Fruit fly (Drosophila melanogaster) whole organism, embryonic: ENCODE data around the gene Edg91.

Source experiments
- CG10366 ChIP-seq: fragments of 200-800 bp; sonication (Bioruptor generic); IDR thresholded peaks from 2 replicates; pipeline ENCODE4 v1.3.6; 2022; ENCODE audit warnings: missing biosample characterization, missing genetic modification characterization
- CG11560 ChIP-seq: fragments of 200-800 bp; sonication (Bioruptor generic); IDR thresholded peaks from 3 replicates; pipeline ENCODE4 v1.3.6; 2022; ENCODE audit warnings: missing biosample characterization, missing genetic modification characterization
- CG11696 ChIP-seq: fragments of 200-800 bp; sonication (Bioruptor generic); IDR thresholded peaks from 2 replicates; pipeline ENCODE4 v1.3.6; 2022; ENCODE audit warnings: missing biosample characterization, missing genetic modification characterization
- CG13287 ChIP-seq: fragments of 200-800 bp; sonication (Bioruptor generic); IDR thresholded peaks from 2 replicates; pipeline ENCODE4 v1.3.6; 2022; ENCODE audit warnings: missing biosample characterization, missing genetic modification characterization; ENCODE audit not compliant: partially characterized antibody
- CG15514 ChIP-seq: fragments of 200-800 bp; sonication (Bioruptor generic); optimal IDR thresholded peaks from 3 replicates; lab custom pipeline; 2017; ENCODE audit warnings: missing biosample characterization, missing genetic modification characterization, mild to moderate bottlenecking, moderate library complexity, missing genetic modification reagents
- CG17359 ChIP-seq: fragments of 200-800 bp; sonication (Bioruptor generic); optimal IDR thresholded peaks from 3 replicates; lab custom pipeline; 2018; ENCODE audit warnings: missing biosample characterization, mild to moderate bottlenecking, missing genetic modification characterization, moderate library complexity
- CG17385 ChIP-seq: fragments of 200-800 bp; sonication (Bioruptor generic); optimal IDR thresholded peaks from 3 replicates; lab custom pipeline; 2018; ENCODE audit warnings: missing biosample characterization, mild to moderate bottlenecking, missing genetic modification characterization
- CG18599 ChIP-seq: fragments of 200-800 bp; sonication (Bioruptor generic); optimal IDR thresholded peaks from 3 replicates; lab custom pipeline; 2017; ENCODE audit warnings: missing biosample characterization, missing genetic modification characterization, mild to moderate bottlenecking, moderate library complexity, missing genetic modification reagents
- CG2889 ChIP-seq: fragments of 200-800 bp; sonication (Bioruptor generic); IDR thresholded peaks from 3 replicates; pipeline ENCODE4 v1.3.6; 2022; ENCODE audit warnings: missing biosample characterization, missing genetic modification characterization
- CG31441 ChIP-seq: fragments of 200-800 bp; sonication (Bioruptor generic); IDR thresholded peaks from 2 replicates; pipeline ENCODE4 v1.3.6; 2022; ENCODE audit warnings: missing biosample characterization, missing genetic modification characterization
- CG3726 ChIP-seq: fragments of 200-800 bp; sonication (Bioruptor generic); IDR thresholded peaks from 3 replicates; pipeline ENCODE4, ENCODE4 v1.3.6; 2022; ENCODE audit warnings: missing biosample characterization, missing genetic modification characterization
- CG42726 ChIP-seq: fragments of 200-800 bp; sonication (Bioruptor generic); IDR thresholded peaks from 2 replicates; pipeline ENCODE4 v1.3.6; 2022; ENCODE audit warnings: missing biosample characterization, missing genetic modification characterization; ENCODE audit not compliant: partially characterized antibody
- CG6791 ChIP-seq: fragments of 200-800 bp; sonication (Bioruptor generic); IDR thresholded peaks from 3 replicates; pipeline ENCODE4 v1.3.6; 2022; ENCODE audit warnings: missing biosample characterization, missing genetic modification characterization; ENCODE audit not compliant: partially characterized antibody
- CG7372 ChIP-seq: fragments of 200-800 bp; sonication (Bioruptor generic); IDR thresholded peaks from 2 replicates; pipeline ENCODE4 v1.3.6; 2022; ENCODE audit warnings: missing biosample characterization, missing genetic modification characterization
- CG8478 ChIP-seq: fragments of >200 bp; optimal IDR thresholded peaks from 2 replicates; lab custom pipeline; 2018
- CG9437 ChIP-seq: fragments of 200-800 bp; sonication (Bioruptor generic); optimal IDR thresholded peaks from 2 replicates; lab custom pipeline; 2018; ENCODE audit warnings: missing biosample characterization, mild to moderate bottlenecking, missing genetic modification characterization
- CG9727 ChIP-seq: fragments of 200-800 bp; sonication (Bioruptor generic); optimal IDR thresholded peaks from 3 replicates; lab custom pipeline; 2017; ENCODE audit warnings: missing biosample characterization, mild to moderate bottlenecking, missing genetic modification characterization
- D ChIP-seq, 2 experiments: fragments of 200-800 bp in 1 of 2; fragments of >200 bp in 1 of 2; sonication (Bioruptor generic) in 1 of 2; optimal IDR thresholded peaks; 2 replicates in 1 of 2; 3 replicates in 1 of 2; lab custom pipeline; 2017; ENCODE audit warnings: mild to moderate bottlenecking in 1 of 2, missing biosample characterization in 1 of 2, missing genetic modification characterization in 1 of 2, missing genetic modification reagents in 1 of 2
- Dad ChIP-seq: fragments of 200-800 bp; sonication (Bioruptor generic); optimal IDR thresholded peaks from 3 replicates; lab custom pipeline; 2016; ENCODE audit warnings: missing biosample characterization, missing genetic modification characterization
- Dbx ChIP-seq: fragments of 200-800 bp; sonication (Bioruptor generic); IDR thresholded peaks from 3 replicates; pipeline ENCODE4 v1.3.6; 2022; ENCODE audit warnings: missing biosample characterization, missing genetic modification characterization
- E2f1 ChIP-seq: fragments of 200-800 bp; sonication (Bioruptor generic); IDR thresholded peaks from 2 replicates; pipeline ENCODE4 v1.3.6; 2022; ENCODE audit warnings: missing biosample characterization, missing genetic modification characterization
- ERR ChIP-seq: fragments of 200-800 bp; sonication (Bioruptor generic); optimal IDR thresholded peaks from 2 replicates; lab custom pipeline; 2016; ENCODE audit warnings: missing biosample characterization, missing genetic modification characterization
- HLH4C ChIP-seq: fragments of 200-800 bp; sonication (Bioruptor generic); IDR thresholded peaks from 3 replicates; pipeline ENCODE4 v1.3.6; 2022; ENCODE audit warnings: missing biosample characterization, missing genetic modification characterization; ENCODE audit not compliant: partially characterized antibody
- Hr3 ChIP-seq: fragments of 200-800 bp; sonication (Bioruptor generic); optimal IDR thresholded peaks from 3 replicates; lab custom pipeline; 2016; ENCODE audit warnings: missing biosample characterization, missing genetic modification characterization
- Hr78 ChIP-seq, 2 experiments: fragments of 200-800 bp in 1 of 2; fragments of >200 bp in 1 of 2; sonication (Bioruptor generic) in 1 of 2; optimal IDR thresholded peaks; 2 replicates each; lab custom pipeline; 2017 to 2019; ENCODE audit warnings: missing biosample characterization in 2 of 2, missing genetic modification characterization in 2 of 2, mild to moderate bottlenecking in 1 of 2, moderate library complexity in 1 of 2
- Lhr ChIP-seq: fragments of 200-800 bp; sonication (Bioruptor generic); optimal IDR thresholded peaks from 3 replicates; lab custom pipeline; 2017; ENCODE audit warnings: mild to moderate bottlenecking, missing biosample characterization, missing genetic modification reagents, missing genetic modification characterization
- MBD-R2 ChIP-seq: fragments of 200-800 bp; sonication (Bioruptor generic); IDR thresholded peaks from 2 replicates; pipeline ENCODE4 v1.3.6; 2022; ENCODE audit warnings: missing biosample characterization, missing genetic modification characterization
- Med ChIP-seq: fragments of 200-800 bp; sonication (Bioruptor generic); peaks from one replicate; lab custom pipeline; 2016; ENCODE audit warnings: missing biosample characterization, missing genetic modification characterization, mild to moderate bottlenecking, inconsistent platforms, moderate library complexity
- NC2α ChIP-seq: fragments of 200-800 bp; sonication (Bioruptor generic); optimal IDR thresholded peaks from 2 replicates; lab custom pipeline; 2016; ENCODE audit warnings: missing biosample characterization, missing genetic modification characterization
- NK7.1 ChIP-seq: fragments of 200-800 bp; sonication (Bioruptor generic); optimal IDR thresholded peaks from 3 replicates; lab custom pipeline; 2016; ENCODE audit warnings: missing biosample characterization, missing genetic modification characterization
- Sry-δ ChIP-seq: fragments of 200-800 bp; sonication (Bioruptor generic); optimal IDR thresholded peaks from 2 replicates; lab custom pipeline; 2016; ENCODE audit warnings: missing biosample characterization, missing genetic modification characterization
- Taf1 ChIP-seq: fragments of 200-800 bp; sonication (Bioruptor generic); IDR thresholded peaks from 2 replicates; pipeline ENCODE4 v1.3.6; 2022; ENCODE audit warnings: missing biosample characterization, missing genetic modification characterization
- ara ChIP-seq: fragments of 200-800 bp; sonication (Bioruptor generic); IDR thresholded peaks from 2 replicates; pipeline ENCODE4 v1.3.6; 2022; ENCODE audit warnings: missing biosample characterization, missing genetic modification characterization
- cas ChIP-seq: fragments of 200-800 bp; sonication (Bioruptor generic); IDR thresholded peaks from 2 replicates; pipeline ENCODE4 v1.3.6; 2022; ENCODE audit warnings: missing biosample characterization, missing genetic modification characterization
- chn ChIP-seq: fragments of 200-800 bp; sonication (Bioruptor generic); optimal IDR thresholded peaks from 2 replicates; lab custom pipeline; 2016; ENCODE audit warnings: missing biosample characterization, missing genetic modification characterization
- fd64A ChIP-seq: fragments of 200-800 bp; sonication (Bioruptor generic); optimal IDR thresholded peaks from 3 replicates; lab custom pipeline; 2018; ENCODE audit warnings: missing biosample characterization, mild to moderate bottlenecking, missing genetic modification characterization
- gce ChIP-seq: fragments of 200-800 bp; sonication (Bioruptor generic); IDR thresholded peaks from 3 replicates; pipeline ENCODE4 v1.3.6; 2022; ENCODE audit warnings: missing biosample characterization, missing genetic modification characterization
- gcm2 ChIP-seq: fragments of 200-800 bp; sonication (Bioruptor generic); optimal IDR thresholded peaks from 2 replicates; lab custom pipeline; 2016; ENCODE audit warnings: missing biosample characterization, missing genetic modification characterization
- hbn ChIP-seq: fragments of 200-800 bp; sonication (Bioruptor generic); IDR thresholded peaks from 2 replicates; pipeline ENCODE4 v1.3.6; 2022; ENCODE audit warnings: missing biosample characterization, missing genetic modification characterization; ENCODE audit not compliant: partially characterized antibody
- hth ChIP-seq: fragments of >200 bp; optimal IDR thresholded peaks from 2 replicates; lab custom pipeline; 2017; ENCODE audit warnings: inconsistent platforms
- jigr1 ChIP-seq: fragments of 200-800 bp; sonication (Bioruptor generic); IDR thresholded peaks from 3 replicates; pipeline ENCODE4 v1.3.6; 2022; ENCODE audit warnings: missing biosample characterization, missing genetic modification characterization
- pros ChIP-seq: fragments of 200-800 bp; sonication (Bioruptor generic); optimal IDR thresholded peaks from 3 replicates; lab custom pipeline; 2019; ENCODE audit warnings: missing biosample characterization, mild to moderate bottlenecking, missing genetic modification characterization, moderate library complexity
- sc ChIP-seq, 3 experiments: fragments of >200 bp in 2 of 3; fragments of 200-800 bp in 1 of 3; sonication (Bioruptor generic) in 1 of 3; optimal IDR thresholded peaks; 2 replicates in 2 of 3; 3 replicates in 1 of 3; lab custom pipeline; 2017; ENCODE audit warnings: mild to moderate bottlenecking in 1 of 3, missing biosample characterization in 1 of 3, missing genetic modification characterization in 1 of 3, missing genetic modification reagents in 1 of 3
- schlank ChIP-seq: fragments of 200-800 bp; sonication (Bioruptor generic); optimal IDR thresholded peaks from 2 replicates; lab custom pipeline; 2018; ENCODE audit warnings: missing biosample characterization, mild to moderate bottlenecking, missing genetic modification characterization
- sens-2 ChIP-seq: fragments of 200-800 bp; sonication (Bioruptor generic); IDR thresholded peaks from 2 replicates; pipeline ENCODE4 v1.3.6; 2022; ENCODE audit warnings: missing biosample characterization, missing genetic modification characterization
- so ChIP-seq: fragments of 200-800 bp; sonication (Bioruptor generic); IDR thresholded peaks from 3 replicates; pipeline ENCODE4 v1.3.6; 2022; ENCODE audit warnings: missing biosample characterization, missing genetic modification characterization
- ttk ChIP-seq: fragments of 200-800 bp; sonication (Bioruptor generic); IDR thresholded peaks from 2 replicates; pipeline ENCODE4 v2.1.2; 2022; ENCODE audit warnings: missing biosample characterization, missing genetic modification characterization
- twi ChIP-seq: fragments of 200-800 bp; optimal IDR thresholded peaks from 2 replicates; lab custom pipeline; 2019; ENCODE audit warnings: missing biosample characterization, mild to moderate bottlenecking, missing genetic modification characterization, moderate library complexity
- vvl ChIP-seq: fragments of 200-800 bp; sonication (Bioruptor generic); IDR thresholded peaks from 2 replicates; pipeline ENCODE4 v1.3.6; 2022; ENCODE audit warnings: missing biosample characterization, missing genetic modification characterization

Edg91 gene

dm6 chr3R:17604198-17604879 is 7.0 kb downstream of the Edg91 start (continued):
- TF ChIP-seq CG31441, result peak; percentile 91
- no peak for TF ChIP-seq cas (GFP tag; lab: Robert Waterston, UW)
- TF ChIP-seq hth, result no peak
- peak; percentile 91 for TF ChIP-seq CG18599 (GFP tag; lab: Kevin White, UChicago)
- TF ChIP-seq Dbx (GFP tag; lab: Robert Waterston, UW), result no peak
- no peak for TF ChIP-seq Taf1 (GFP tag; lab: Robert Waterston, UW)
- peak; percentile 18; the same call in 1 of the 3 replicates for TF ChIP-seq CG3726
- no peak for TF ChIP-seq Dad (GFP tag; lab: Kevin White, UChicago)
- TF ChIP-seq so (GFP tag; lab: Robert Waterston, UW), result peak; percentile 83
- TF ChIP-seq CG17385 (GFP tag; lab: Kevin White, UChicago), result peak; percentile 83
- peak; percentile 92 for TF ChIP-seq CG9437
- TF ChIP-seq Sry-δ, result no peak
- no peak for TF ChIP-seq ERR (GFP tag; lab: Kevin White, UChicago)
- TF ChIP-seq fd64A (GFP tag; lab: Kevin White, UChicago), result peak; percentile 42
- TF ChIP-seq Hr78 (GFP tag; optimal IDR thresholded peaks at IDR 0.05; lab: Kevin White, UChicago), result no peak
- TF ChIP-seq gce (GFP tag; lab: Robert Waterston, UW), result no peak
- TF ChIP-seq NC2α, result no peak
- TF ChIP-seq, all 482 proteins: peak for 300

- TF ChIP-seq jigr1 (GFP tag; lab: Robert Waterston, UW), result no peak
- no peak for TF ChIP-seq gcm2 (GFP tag; lab: Kevin White, UChicago)
- TF ChIP-seq CG6791, result peak; percentile 61; the same call in 2 of the 3 replicates
- peak; percentile 27; the same call in 1 of the 2 replicates for TF ChIP-seq MBD-R2 (GFP tag; lab: Robert Waterston, UW)
- peak; percentile 13 for TF ChIP-seq Med
- no peak for TF ChIP-seq CG11696 (GFP tag; lab: Robert Waterston, UW)
- TF ChIP-seq sc (optimal IDR thresholded peaks at IDR 0.05; lab: Kevin White, UChicago), result no peak
- TF ChIP-seq sc (GFP tag; optimal IDR thresholded peaks at IDR 0.05; lab: Kevin White, UChicago), result no peak
- TF ChIP-seq schlank (tag; lab: Kevin White, UChicago), result no peak
- TF ChIP-seq CG17359 (tag; lab: Kevin White, UChicago), result no peak
- TF ChIP-seq ttk (GFP tag; lab: Robert Waterston, UW), result peak; percentile 81
- TF ChIP-seq twi, result peak; percentile 94
- no peak for TF ChIP-seq E2f1 (GFP tag; lab: Robert Waterston, UW)
- no peak for TF ChIP-seq CG10366 (GFP tag; lab: Robert Waterston, UW)
- TF ChIP-seq CG42726 (GFP tag; lab: Robert Waterston, UW), result peak; percentile 64; the same call in 1 of the 2 replicates
- TF ChIP-seq sens-2, result no peak
- peak; percentile 41 for TF ChIP-seq vvl (GFP tag; lab: Robert Waterston, UW)
- no peak for TF ChIP-seq CG2889
- no peak for TF ChIP-seq hbn (GFP tag; lab: Robert Waterston, UW)
- no peak for TF ChIP-seq ara
- TF ChIP-seq cas (GFP tag; lab: Robert Waterston, UW), result no peak
- no peak for TF ChIP-seq CG11560 (tag; lab: Robert Waterston, UW)
- peak; percentile 91 for TF ChIP-seq CG8478 (lab: Kevin White, UChicago)
- TF ChIP-seq CG7372, result peak; percentile 92
- peak; percentile 18 for TF ChIP-seq chn (GFP tag; lab: Kevin White, UChicago)
- TF ChIP-seq CG9727 (GFP tag; lab: Kevin White, UChicago), result no peak
- peak; percentile 11 for TF ChIP-seq CG15514 (GFP tag; lab: Kevin White, UChicago)
- TF ChIP-seq CG13287, result peak; percentile 43
- no peak for TF ChIP-seq Lhr (GFP tag; lab: Kevin White, UChicago)
- TF ChIP-seq NK7.1, result no peak
- 0 out of 3 replicates have a peak, but pooled peaks have one; percentile 14 for TF ChIP-seq HLH4C (GFP tag; lab: Robert Waterston, UW)
- TF ChIP-seq D (optimal IDR thresholded peaks at IDR 0.05; lab: Kevin White, UChicago), result peak; percentile 59
- no peak for TF ChIP-seq D (GFP tag; optimal IDR thresholded peaks at IDR 0.05; lab: Kevin White, UChicago)
- TF ChIP-seq pros (GFP tag; lab: Kevin White, UChicago), result peak; percentile 100
- TF ChIP-seq Hr3 (GFP tag; lab: Kevin White, UChicago), result no peak
Measured at dm6 chr3R:17603717-17604116, 7.6 kb downstream of the Edg91 start.
